Worm (Caenorhabditis elegans): ENCODE measurements around the gene scvp-1.

The scvp-1 gene

ce11 chrV:10894601-10895000 lies 36.5 kb downstream of the scvp-1 start, which contains the start of the genes F32D8.14 and F32D8.5 (continued):
- TF ChIP-seq T20F7.1 (GFP tag; optimal IDR thresholded peaks at IDR 0.05) (peak; percentile 64), ZK546.5 (tag; optimal IDR thresholded peaks at IDR 0.05) (peak in 1 of 2 experiments; percentile 71), daf-19 (GFP tag; conservative IDR thresholded peaks at IDR 0.05) (no peak), lin-1 (GFP tag; IDR thresholded peaks at IDR 0.05) (no peak), ztf-11 (tag; optimal IDR thresholded peaks at IDR 0.05) (no peak), ctbp-1 (GFP tag; IDR thresholded peaks at IDR 0.05) (no peak), duxl-1 (tag; optimal IDR thresholded peaks at IDR 0.05; ENCODE audit: poor library complexity) (peak; percentile 74), F44E2.7 (GFP tag; IDR thresholded peaks at IDR 0.05) (no peak), dpl-1 (GFP tag; optimal IDR thresholded peaks at IDR 0.05) (peak; percentile 83), spr-3 (GFP tag; optimal IDR thresholded peaks at IDR 0.05) (no peak), pha-4 (GFP tag; IDR thresholded peaks at IDR 0.05) (no peak), pha-4 (tag; optimal IDR thresholded peaks at IDR 0.05) (peak; percentile 4), lin-29 (GFP tag; IDR thresholded peaks at IDR 0.05) (no peak), ZK337.2 (GFP tag; IDR thresholded peaks at IDR 0.05) (peak; percentile 77), dve-1 (tag; optimal IDR thresholded peaks at IDR 0.05; ENCODE audit: insufficient read depth) (peak; percentile 85), mdl-1 (tag; optimal IDR thresholded peaks at IDR 0.05) (no peak), daf-8 (GFP tag; IDR thresholded peaks at IDR 0.05) (no peak), F49E8.2 (tag; optimal IDR thresholded peaks at IDR 0.05; ENCODE audit: borderline replicate concordance) (no peak), F37D6.2 (tag; optimal IDR thresholded peaks at IDR 0.05) (peak; percentile 39), F26F4.8 (GFP tag; conservative IDR thresholded peaks at IDR 0.05) (no peak), nhr-28 (tag; optimal IDR thresholded peaks at IDR 0.05) (peak; percentile 18), skn-1 (tag; optimal IDR thresholded peaks at IDR 0.05) (no peak), nhr-11 (tag; optimal IDR thresholded peaks at IDR 0.05) (peak; percentile 30), fos-1 (tag; optimal IDR thresholded peaks at IDR 0.05) (no peak), nhr-6 (tag; optimal IDR thresholded peaks at IDR 0.05) (peak; percentile 68), cey-2 (tag; optimal IDR thresholded peaks at IDR 0.05; ENCODE audit: borderline replicate concordance, insufficient read depth) (no peak), unc-130 (GFP tag; optimal IDR thresholded peaks at IDR 0.05) (peak; percentile 83), fkh-10 (GFP tag; optimal IDR thresholded peaks at IDR 0.05) (no peak), F10B5.3 (tag; optimal IDR thresholded peaks at IDR 0.05) (no peak), nhr-77 (tag; optimal IDR thresholded peaks at IDR 0.05) (peak; percentile 64), ceh-44 (GFP tag; IDR thresholded peaks at IDR 0.05) (no peak), mes-2 (tag; optimal IDR thresholded peaks at IDR 0.05; ENCODE audit: poor library complexity, severe bottlenecking) (peak; percentile 98), zfp-3 (GFP tag; conservative IDR thresholded peaks at IDR 0.05) (no peak), nhr-111 (GFP tag; optimal IDR thresholded peaks at IDR 0.05) (no peak), madf-5 (GFP tag; IDR thresholded peaks at IDR 0.05) (no peak), pqm-1 (tag; optimal IDR thresholded peaks at IDR 0.05) (peak; percentile 1), mxl-3 (GFP tag; optimal IDR thresholded peaks at IDR 0.05) (peak; percentile 50), gei-8 (GFP tag; optimal IDR thresholded peaks at IDR 0.05) (no peak), ceh-62 (tag; optimal IDR thresholded peaks at IDR 0.05) (no peak), daf-16 (GFP tag; optimal IDR thresholded peaks at IDR 0.05) (no peak), daf-16 (tag; optimal IDR thresholded peaks at IDR 0.05) (peak; percentile 27), lin-38 (GFP tag; IDR thresholded peaks at IDR 0.05) (peak; percentile 94), ceh-20 (GFP tag; IDR thresholded peaks at IDR 0.05) (0 out of 2 replicates have a peak, but pooled peaks have one; percentile 12), lsy-2 (tag; optimal IDR thresholded peaks at IDR 0.05) (peak in 1 of 2 experiments; percentile 90), daf-12 (tag; optimal IDR thresholded peaks at IDR 0.05) (no peak), snpc-1.2 (GFP tag; IDR thresholded peaks at IDR 0.05) (no peak), tra-1 (GFP tag; IDR thresholded peaks at IDR 0.05) (no peak), Y5F2A.4 (GFP tag; optimal IDR thresholded peaks at IDR 0.05) (no peak), madf-9 (GFP tag; conservative IDR thresholded peaks at IDR 0.05) (0 out of 2 replicates have a peak, but pooled peaks have one; percentile 32), zip-2 (tag; optimal IDR thresholded peaks at IDR 0.05) (no peak), arid-1 (GFP tag; conservative IDR thresholded peaks at IDR 0.05) (0 out of 2 replicates have a peak, but pooled peaks have one; percentile 28), ceh-82 (tag; optimal IDR thresholded peaks at IDR 0.05) (no peak)
